Worm (Caenorhabditis elegans): ENCODE data around the gene cyp-33C8.

DNA sequence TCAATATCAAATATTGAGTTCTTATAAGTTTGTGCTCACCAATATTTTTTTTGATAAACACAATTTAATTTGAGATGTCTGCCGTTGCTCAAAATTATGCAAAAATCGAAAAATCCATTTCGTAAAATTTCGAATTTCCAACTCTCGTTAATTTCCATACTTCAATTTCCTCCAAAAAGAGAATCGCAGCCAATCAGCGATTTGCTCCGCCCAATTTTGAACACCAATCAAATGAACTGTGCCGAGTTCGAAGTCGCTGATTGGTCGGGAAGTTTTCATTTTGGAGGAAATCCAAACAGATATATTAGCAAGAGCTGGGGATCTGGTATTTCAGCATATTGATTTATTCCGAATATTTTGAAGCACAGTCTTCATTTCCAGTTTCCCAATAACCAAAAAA is 4.5 kb upstream of the cyp-33C8 start:
- TF ChIP-seq lin-35 (GFP tag; optimal IDR thresholded peaks at IDR 0.05) = no peak
- TF ChIP-seq let-526 (GFP tag; IDR thresholded peaks at IDR 0.05) = no peak
- TF ChIP-seq snpc-4 (GFP tag; optimal IDR thresholded peaks at IDR 0.05) = no peak
- TF ChIP-seq snpc-4 (tag; optimal IDR thresholded peaks at IDR 0.05) = no peak
- TF ChIP-seq ets-4 (GFP tag; optimal IDR thresholded peaks at IDR 0.05) = no peak

Measured in whole organism, young adult.